Worm (Caenorhabditis elegans): ENCODE results near the gene B0244.17.
A peak's percentile ranks its signal among the peaks of the same experiment; 100 is the strongest.

The B0244.17 gene

DNA sequence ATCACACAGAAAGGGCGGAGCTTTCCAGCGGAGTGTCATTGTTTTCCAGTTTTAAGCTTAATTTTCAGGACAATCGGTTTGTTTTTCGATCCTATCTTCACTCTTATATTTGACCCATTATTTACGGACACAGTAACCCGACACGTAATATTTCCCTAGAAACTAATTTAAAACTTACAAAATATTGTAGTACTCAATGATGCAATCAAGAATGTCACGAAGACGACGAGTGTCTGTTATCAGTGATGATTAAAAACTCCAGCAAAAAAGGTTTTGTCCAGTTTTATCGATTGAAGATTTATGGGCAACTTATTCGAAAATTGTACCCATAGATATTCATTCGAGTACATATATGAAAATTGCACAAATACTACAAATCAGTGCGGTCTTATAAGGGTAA, at the start of gene B0244.17:
TSS of gene B0244.17 (plus strand) at position 301 of the 400 bp plus-strand sequence.
- no peak for TF ChIP-seq dao-5 (tag; optimal IDR thresholded peaks at IDR 0.05)
- no peak for TF ChIP-seq W03F9.2 (tag; optimal IDR thresholded peaks at IDR 0.05)
- no peak for TF ChIP-seq him-1 (tag; optimal IDR thresholded peaks at IDR 0.05)

DNA sequence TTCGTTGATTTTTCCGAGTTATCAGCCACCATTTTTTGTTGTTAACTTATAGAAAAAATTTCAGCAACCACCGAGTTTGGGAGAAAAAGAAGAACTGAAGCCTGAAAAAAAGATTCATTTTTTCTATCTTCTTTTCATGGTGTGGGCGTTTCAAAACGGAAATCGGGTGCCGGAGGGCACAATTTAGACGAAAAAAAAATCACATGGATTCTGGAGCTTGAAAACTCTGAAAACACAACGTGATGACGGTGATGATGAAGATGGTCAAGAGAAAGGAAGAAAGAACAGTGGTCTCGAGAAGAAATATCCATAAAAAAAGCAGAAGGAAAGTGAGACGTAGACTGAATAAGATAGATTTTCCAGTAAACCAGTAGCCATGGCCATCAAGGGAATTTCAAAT, 49.0 kb upstream of the B0244.17 start, which contains the start of gene rcan-1:
TSS of gene rcan-1 (minus strand) at position 101 of the 400 bp plus-strand sequence.
- TF ChIP-seq him-1 (tag; optimal IDR thresholded peaks at IDR 0.05) (no peak), dao-5 (tag; optimal IDR thresholded peaks at IDR 0.05) (no peak)

DNA sequence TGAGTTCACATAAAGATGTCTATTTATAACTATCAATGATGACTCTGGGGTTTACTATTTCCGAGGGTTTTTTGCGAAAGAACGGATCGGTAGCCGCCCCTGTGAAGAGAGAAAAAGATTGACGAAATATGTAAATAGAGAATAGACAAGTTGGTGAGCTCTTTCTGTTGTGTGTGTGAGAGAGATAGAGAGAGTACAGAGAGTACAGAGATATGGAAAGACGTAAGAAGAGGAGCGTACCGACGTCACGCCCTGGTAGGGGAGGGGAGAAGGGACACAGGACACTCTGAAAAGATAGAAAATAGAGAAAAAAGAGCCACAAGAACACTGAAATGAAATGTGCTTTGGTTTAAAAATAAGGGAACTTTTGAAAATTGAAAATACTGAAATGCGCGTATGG, 44.8 kb upstream of the B0244.17 start:
- no peak for TF ChIP-seq dao-5 (tag; optimal IDR thresholded peaks at IDR 0.05)
- TF ChIP-seq W03F9.2 (tag; optimal IDR thresholded peaks at IDR 0.05) = no peak
- TF ChIP-seq him-1 (tag; optimal IDR thresholded peaks at IDR 0.05) = no peak

DNA sequence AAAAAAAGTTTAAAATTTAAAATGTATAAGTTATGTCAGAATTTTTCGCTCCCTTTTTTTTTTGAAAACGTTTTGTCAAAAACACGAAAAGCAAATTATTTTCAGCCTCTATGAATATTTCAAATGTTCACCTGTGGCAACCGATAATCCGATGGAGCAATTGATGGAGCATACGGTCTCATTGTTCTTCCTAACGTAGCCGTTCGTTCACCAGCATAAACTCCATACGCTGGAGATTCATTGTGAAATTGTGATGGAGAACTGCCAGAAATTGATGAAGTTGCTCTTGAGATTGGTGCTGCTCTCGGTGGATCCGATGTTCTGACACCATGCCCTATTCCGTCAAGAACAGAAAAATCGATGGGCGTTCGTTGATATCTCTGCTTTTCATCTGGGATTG, 41.2 kb upstream of the B0244.17 start:
- no peak for TF ChIP-seq dao-5 (tag; optimal IDR thresholded peaks at IDR 0.05)
- TF ChIP-seq W03F9.2 (tag; optimal IDR thresholded peaks at IDR 0.05) = no peak
- TF ChIP-seq him-1 (tag; optimal IDR thresholded peaks at IDR 0.05) = no peak

DNA sequence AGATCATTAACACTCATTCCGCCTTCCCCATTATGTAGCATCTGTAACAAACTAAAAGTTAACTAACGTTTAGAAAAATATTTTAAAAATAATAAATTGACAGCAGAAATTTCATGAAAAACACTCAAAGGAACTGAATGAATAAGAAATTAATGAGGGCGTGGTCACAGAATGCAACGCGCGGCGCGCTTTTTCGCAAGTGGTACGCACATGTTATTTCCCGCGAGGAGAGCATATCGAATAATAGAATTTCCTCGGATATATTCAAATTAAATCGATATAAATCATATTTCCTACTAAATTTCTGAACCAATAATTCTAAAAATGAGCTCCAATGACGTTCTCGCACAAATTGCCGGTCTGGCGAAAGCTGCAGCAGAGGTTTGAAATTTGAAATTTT, 40.3 kb upstream of the B0244.17 start, which contains the start of the genes abi-1 and arle-14:
TSS of gene abi-1 (minus strand) at position 51 of the 400 bp plus-strand sequence.
TSS of gene arle-14 (plus strand) at position 217 of the 400 bp plus-strand sequence.
- TF ChIP-seq W03F9.2 (tag; optimal IDR thresholded peaks at IDR 0.05) (peak; percentile 2), dao-5 (tag; optimal IDR thresholded peaks at IDR 0.05) (no peak), him-1 (tag; optimal IDR thresholded peaks at IDR 0.05) (no peak)

DNA sequence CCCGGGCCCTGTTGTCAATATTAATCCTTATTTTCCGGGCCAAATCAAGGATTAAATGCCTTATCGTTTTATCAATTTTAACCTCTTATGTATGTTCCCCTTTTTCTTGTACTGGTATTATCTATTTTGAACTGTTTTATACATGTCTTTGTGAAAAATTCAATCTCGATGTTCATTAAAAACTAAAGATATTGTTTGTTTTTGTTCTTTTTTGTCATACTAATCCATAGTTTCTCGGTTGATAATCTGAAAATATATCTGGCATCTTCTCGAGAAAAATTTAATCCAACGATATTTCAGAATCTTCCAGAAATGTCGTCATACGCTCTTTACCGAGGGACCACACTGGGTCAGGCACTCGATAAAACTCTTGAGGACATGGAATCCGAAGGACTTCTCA, 39.3 kb upstream of the B0244.17 start, which contains the start of gene B0336.13:
TSS of gene B0336.13 (plus strand) at position 301 of the 400 bp plus-strand sequence.
- TF ChIP-seq dao-5 (tag; optimal IDR thresholded peaks at IDR 0.05) = no peak

DNA sequence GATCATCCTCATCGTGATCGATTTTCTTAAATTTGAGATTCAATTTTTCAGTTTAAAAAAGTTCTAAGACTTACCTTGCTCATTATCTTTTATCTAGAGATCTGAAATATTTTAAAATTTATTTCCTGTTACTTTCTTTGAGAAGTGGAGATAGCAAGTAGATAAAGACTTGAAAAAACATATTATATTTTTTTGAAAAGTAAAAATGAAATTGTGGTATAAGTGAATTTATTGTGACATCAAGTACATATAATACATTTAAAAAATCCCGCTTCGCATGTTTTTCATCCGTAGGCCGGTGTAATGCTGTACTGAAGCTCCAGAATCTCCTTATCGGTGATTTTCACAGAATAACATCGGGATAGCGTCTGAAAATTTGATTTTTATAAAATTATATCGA, 35.8 kb upstream of the B0244.17 start, which contains the start of gene B0336.7:
TSS of gene B0336.7 (minus strand) at position 101 of the 400 bp plus-strand sequence.
- TF ChIP-seq W03F9.2 (tag; optimal IDR thresholded peaks at IDR 0.05) (no peak), dao-5 (tag; optimal IDR thresholded peaks at IDR 0.05) (no peak), him-1 (tag; optimal IDR thresholded peaks at IDR 0.05) (no peak)

DNA sequence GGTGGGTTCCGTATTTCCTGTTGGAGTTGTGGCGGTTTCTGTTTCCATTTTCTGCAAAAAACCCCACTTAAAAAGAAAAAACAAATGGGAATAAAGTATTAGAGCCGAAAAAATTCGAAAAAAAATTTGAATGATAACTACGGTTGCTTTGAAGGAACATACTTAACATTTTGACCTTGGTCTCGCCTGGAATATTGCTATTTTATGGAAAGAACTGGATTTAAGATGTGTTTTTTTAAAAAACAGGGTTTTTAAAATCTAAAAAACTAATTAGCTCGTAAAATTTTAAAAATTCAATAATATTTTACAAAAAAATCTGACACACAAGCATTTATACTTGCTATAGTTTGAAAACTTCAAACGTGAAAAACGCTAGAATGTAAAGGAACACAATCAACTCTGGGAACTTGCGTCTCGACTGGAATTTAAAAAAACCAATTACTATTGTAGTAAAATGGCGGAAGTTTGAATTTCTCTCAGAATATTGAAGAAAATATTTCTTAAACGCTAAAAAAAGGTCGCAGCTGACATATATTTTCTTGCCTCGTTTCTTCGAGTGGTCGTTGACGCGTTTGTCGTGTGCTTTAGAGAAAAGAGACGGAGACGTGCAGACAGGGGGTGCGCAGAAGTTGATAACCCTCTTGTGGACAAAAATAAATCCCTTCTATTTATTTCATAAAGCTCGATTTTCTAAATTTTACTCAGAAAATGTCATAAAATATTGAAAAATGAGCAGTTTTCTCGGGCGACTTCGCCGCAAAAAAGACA, 34.9 kb upstream of the B0244.17 start, which contains the start of the genes lgg-3 and rgs-5:
TSS of gene lgg-3 (minus strand) at position 51 of the 768 bp plus-strand sequence.
TSS of gene rgs-5 (plus strand) at position 593 of the 768 bp plus-strand sequence.
- TF ChIP-seq W03F9.2 (tag; optimal IDR thresholded peaks at IDR 0.05) (peak; percentile 73), dao-5 (tag; optimal IDR thresholded peaks at IDR 0.05) (no peak)

DNA sequence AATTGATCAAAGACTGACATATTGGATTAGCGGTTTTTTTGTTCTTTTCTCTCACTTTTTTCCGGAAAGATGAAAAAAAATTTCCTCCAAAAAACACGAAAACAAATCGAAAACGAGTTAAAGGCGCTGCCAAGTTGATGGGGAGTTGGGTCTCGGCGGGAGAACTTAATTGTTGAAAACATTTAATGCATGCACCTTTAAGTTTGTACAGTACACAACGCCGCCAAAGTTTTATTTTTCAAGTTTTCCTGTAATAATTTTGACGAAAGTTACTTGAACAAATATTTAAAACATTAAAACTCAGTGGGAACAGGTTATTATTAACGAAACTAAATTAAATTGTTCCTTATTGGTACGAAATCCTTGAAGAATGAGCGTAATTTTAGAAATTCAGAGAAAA, 31.5 kb upstream of the B0244.17 start:
- no peak for TF ChIP-seq him-1 (tag; optimal IDR thresholded peaks at IDR 0.05)
- TF ChIP-seq dao-5 (tag; optimal IDR thresholded peaks at IDR 0.05) = no peak
- no peak for TF ChIP-seq W03F9.2 (tag; optimal IDR thresholded peaks at IDR 0.05)

DNA sequence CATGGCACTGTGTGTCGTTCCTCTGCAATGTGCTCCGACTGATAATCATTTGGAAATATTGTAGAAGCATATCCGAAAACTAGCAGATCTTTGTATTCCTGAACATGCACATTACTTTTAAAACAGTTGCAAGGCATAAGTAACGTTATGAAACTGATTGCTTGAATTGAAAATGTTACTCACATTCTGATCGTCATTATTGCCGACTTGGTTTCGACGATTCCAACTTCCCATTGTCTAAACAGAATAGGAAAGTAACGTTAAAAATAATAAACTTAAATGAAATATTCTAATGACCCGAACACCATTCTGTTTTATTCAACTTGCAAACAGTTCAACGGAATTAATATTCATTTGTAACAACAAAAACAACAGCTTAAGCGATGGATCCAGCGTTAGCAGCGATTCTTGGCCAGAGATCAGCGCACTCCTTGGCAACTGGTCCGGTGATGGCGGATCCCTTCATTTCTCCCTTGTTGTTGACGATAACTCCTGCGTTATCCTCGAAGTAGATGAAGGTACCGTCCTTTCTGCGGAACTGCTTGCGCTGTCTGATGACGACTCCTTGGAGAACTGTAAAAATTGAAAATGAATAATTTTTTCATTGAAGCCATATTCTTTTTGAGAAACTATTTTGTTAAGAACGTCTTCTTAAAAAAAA, 27.7 kb upstream of the B0244.17 start, which contains the start of gene swp-1:
TSS of gene swp-1 (minus strand) at position 298 of the 661 bp plus-strand sequence.
- TF ChIP-seq W03F9.2 (tag; optimal IDR thresholded peaks at IDR 0.05) (no peak), dao-5 (tag; optimal IDR thresholded peaks at IDR 0.05) (no peak), him-1 (tag; optimal IDR thresholded peaks at IDR 0.05) (no peak)

DNA sequence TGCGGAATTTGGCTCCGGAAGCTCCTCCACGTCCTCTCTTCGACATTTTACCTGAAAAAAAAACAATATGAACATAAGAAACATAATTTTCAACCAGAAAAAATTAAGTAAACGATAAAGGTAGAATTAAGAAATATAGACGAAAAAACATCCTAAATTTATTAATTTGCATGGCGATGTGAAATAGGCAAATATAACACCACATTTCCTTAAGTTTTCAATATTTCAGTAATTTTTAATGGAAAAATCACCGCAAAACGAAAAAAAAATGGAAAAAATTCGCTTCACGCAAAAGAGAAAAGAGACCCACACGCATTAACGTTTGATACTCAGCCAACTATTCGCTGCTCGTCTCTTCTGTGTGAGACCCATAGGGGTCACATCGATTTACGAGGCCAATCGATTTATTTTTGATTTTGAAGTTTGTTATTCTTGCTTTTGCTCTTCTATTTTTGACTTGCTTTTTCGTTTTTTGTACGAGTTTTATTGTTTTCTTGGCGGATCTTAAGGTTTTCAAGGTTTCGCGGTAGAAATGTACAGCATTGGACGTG, 26.9 kb upstream of the B0244.17 start, which contains the start of gene rpl-23:
TSS of gene rpl-23 (minus strand) at position 51 of the 551 bp plus-strand sequence.
- peak; percentile 94 for TF ChIP-seq W03F9.2 (tag; optimal IDR thresholded peaks at IDR 0.05)
- TF ChIP-seq dao-5 (tag; optimal IDR thresholded peaks at IDR 0.05) = no peak
- TF ChIP-seq him-1 (tag; optimal IDR thresholded peaks at IDR 0.05) = peak; percentile 52

DNA sequence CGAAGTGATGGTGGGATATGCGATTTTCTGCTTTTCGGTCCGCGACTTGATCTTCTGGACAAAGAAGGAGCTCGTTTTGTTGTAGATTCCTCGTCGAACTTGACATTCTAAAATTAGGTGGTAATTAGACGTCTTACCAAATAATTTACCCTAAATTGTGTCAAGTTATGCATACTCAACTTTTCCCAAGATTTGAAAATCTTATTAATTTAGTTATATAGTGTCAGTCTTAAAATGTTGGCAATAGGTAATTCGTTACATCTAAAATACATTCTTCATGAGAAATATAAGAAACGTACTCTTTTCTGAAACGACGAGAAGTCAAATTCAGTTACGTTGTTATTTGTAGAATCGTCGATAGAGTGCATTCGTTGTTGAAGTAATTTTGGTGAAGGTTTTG, 25.5 kb upstream of the B0244.17 start:
- no peak for TF ChIP-seq W03F9.2 (tag; optimal IDR thresholded peaks at IDR 0.05)

DNA sequence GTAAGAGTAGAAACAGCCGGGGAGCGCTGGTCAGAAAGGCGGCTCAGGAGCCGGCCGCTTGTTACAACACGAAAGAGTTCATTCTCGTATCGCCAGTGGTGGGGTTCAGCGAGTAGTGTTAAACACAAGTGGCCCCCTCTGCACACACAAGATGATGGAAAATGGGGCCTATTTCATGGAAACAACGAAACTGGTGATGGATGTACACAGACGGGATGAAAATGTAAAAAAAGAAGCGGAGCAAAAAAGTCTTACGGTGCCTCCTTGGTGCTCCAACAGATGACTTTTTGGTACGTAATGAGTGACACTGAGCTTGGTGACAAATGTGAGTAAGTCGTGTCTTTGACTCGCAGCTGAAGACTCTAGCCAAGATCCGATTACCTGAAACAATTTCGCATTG, 25.0 kb upstream of the B0244.17 start:
- TF ChIP-seq him-1 (tag; optimal IDR thresholded peaks at IDR 0.05) (no peak), W03F9.2 (tag; optimal IDR thresholded peaks at IDR 0.05) (no peak), dao-5 (tag; optimal IDR thresholded peaks at IDR 0.05) (no peak)

DNA sequence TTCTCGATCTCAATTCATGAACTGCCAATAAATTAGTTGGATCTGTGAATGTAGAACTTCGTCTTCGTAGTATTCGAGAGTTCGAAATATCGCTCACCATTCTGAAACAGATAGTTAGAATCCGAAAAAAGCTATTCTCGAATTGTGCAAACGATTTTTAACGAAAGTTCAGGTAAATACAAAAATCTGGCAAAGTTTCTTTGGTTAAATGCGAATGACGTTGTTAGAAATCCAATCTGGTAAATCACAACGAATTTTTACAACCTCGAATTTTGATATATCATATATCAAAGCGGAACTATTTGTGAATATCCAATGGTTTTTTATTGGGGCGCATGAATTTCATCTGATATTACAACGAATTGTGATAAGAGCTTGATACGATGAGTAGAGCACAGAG, 23.8 kb upstream of the B0244.17 start, which contains the start of gene hpo-28:
TSS of gene hpo-28 (minus strand) at position 101 of the 400 bp plus-strand sequence.
- TF ChIP-seq dao-5 (tag; optimal IDR thresholded peaks at IDR 0.05) = no peak
- TF ChIP-seq him-1 (tag; optimal IDR thresholded peaks at IDR 0.05) = no peak
- no peak for TF ChIP-seq W03F9.2 (tag; optimal IDR thresholded peaks at IDR 0.05)
